Worm (Caenorhabditis elegans) whole organism, L4 larva: ENCODE results near the gene Y51A2B.5.

Source experiments
- aly-2 ChIP-seq: sonication (generic microtip); optimal IDR thresholded peaks from 2 replicates; lab custom pipeline; 2018; ENCODE audit warnings: missing biosample characterization, missing genetic modification characterization
- hlh-30 ChIP-seq: sonication (generic microtip); optimal IDR thresholded peaks from 2 replicates; lab custom pipeline; 2017; ENCODE audit warnings: antibody characterized with exemption, mild to moderate bottlenecking, missing genetic modification characterization, missing compliant biosample characterization; ENCODE audit not compliant: insufficient read depth
- jun-1 ChIP-seq: fragments of 150-350 bp; optimal IDR thresholded peaks from 2 replicates; lab custom pipeline; 2014; ENCODE audit warnings: missing biosample characterization, missing genetic modification reagents, missing genetic modification characterization
- nhr-11 ChIP-seq: fragments of 150-350 bp; optimal IDR thresholded peaks from 2 replicates; lab custom pipeline; 2014; ENCODE audit warnings: missing biosample characterization, missing genetic modification characterization
- nhr-42 ChIP-seq: fragments of 200-800 bp; sonication (Bioruptor generic); IDR thresholded peaks from 2 replicates; pipeline ENCODE4 v1.3.6; 2022; ENCODE audit warnings: missing genetic modification characterization, missing compliant biosample characterization
- snpc-4 ChIP-seq: fragments of 150-350 bp; optimal IDR thresholded peaks from 2 replicates; lab custom pipeline; 2014; ENCODE audit warnings: missing biosample characterization, missing genetic modification characterization
- vab-7 ChIP-seq: fragments of 200-800 bp; sonication (Bioruptor generic); IDR thresholded peaks from 2 replicates; pipeline ENCODE4 v1.3.6; 2022; ENCODE audit warnings: missing genetic modification reagents, missing genetic modification characterization, missing compliant biosample characterization
- zag-1 ChIP-seq: fragments of 150-350 bp; optimal IDR thresholded peaks from 2 replicates; lab custom pipeline; 2014; ENCODE audit warnings: missing biosample characterization, missing genetic modification characterization

DNA sequence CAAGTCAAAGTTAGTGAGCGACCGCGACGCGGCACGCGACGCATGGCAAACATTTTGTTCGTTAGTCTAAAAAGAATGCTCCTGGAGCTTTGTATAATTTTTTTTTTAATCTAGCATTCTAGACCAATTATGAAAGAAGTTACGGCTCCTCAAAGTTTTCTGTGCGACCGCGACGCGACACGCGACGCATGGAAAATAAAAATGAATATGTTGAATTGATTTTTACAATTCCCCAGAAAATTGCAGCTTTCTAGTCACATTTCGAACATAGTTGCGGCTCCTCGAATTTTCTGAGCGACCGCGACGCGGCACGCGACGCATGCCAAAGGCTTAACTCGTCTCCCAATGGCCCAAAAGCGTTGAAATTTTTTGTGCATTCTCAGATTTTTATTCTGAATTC lies 35.4 kb downstream of the Y51A2B.5 start, which contains the start of gene ZK262.4:
- TF ChIP-seq aly-2 (tag; lab: Kevin White, UChicago) (no peak), nhr-11 (tag; lab: Kevin White, UChicago) (no peak), nhr-42 (GFP tag; lab: Robert Waterston, UW) (no peak), vab-7 (GFP tag; lab: Robert Waterston, UW) (no peak), snpc-4 (no peak), zag-1 (tag; lab: Kevin White, UChicago) (no peak), jun-1 (tag; lab: Kevin White, UChicago) (no peak), hlh-30 (tag; lab: Kevin White, UChicago) (no peak)
